Fruit fly (Drosophila melanogaster) whole organism, embryonic: ENCODE measurements around the gene CG43052.

Experiments used
- Abd-B ChIP-seq: fragments of 200-800 bp; sonication (Bioruptor generic); optimal IDR thresholded peaks from 2 replicates; lab custom pipeline; 2018; ENCODE audit warnings: missing biosample characterization, mild to moderate bottlenecking, missing genetic modification characterization, moderate library complexity
- Bgb ChIP-seq: fragments of 200-800 bp; sonication (Bioruptor generic); IDR thresholded peaks from 2 replicates; pipeline ENCODE4 v1.3.6; 2022; ENCODE audit warnings: missing biosample characterization, missing genetic modification characterization; ENCODE audit not compliant: partially characterized antibody
- Bteb2 ChIP-seq: fragments of 200-800 bp; sonication (Bioruptor generic); optimal IDR thresholded peaks from 2 replicates; lab custom pipeline; 2016; ENCODE audit warnings: missing biosample characterization, missing genetic modification characterization
- CG10147 ChIP-seq: fragments of 200-800 bp; sonication (Bioruptor generic); optimal IDR thresholded peaks from 2 replicates; lab custom pipeline; 2019; ENCODE audit warnings: missing biosample characterization, mild to moderate bottlenecking, missing genetic modification characterization, moderate library complexity
- CG10321 ChIP-seq: fragments of 200-800 bp; sonication (Bioruptor generic); IDR thresholded peaks from 2 replicates; pipeline ENCODE4 v1.3.6; 2022; ENCODE audit warnings: missing biosample characterization, missing genetic modification characterization
- CG10979 ChIP-seq: fragments of 200-800 bp; sonication (Bioruptor generic); optimal IDR thresholded peaks from 2 replicates; lab custom pipeline; 2018; ENCODE audit warnings: missing biosample characterization, mild to moderate bottlenecking, missing genetic modification characterization, moderate library complexity
- CG12104 ChIP-seq: fragments of 200-800 bp; sonication (Bioruptor generic); optimal IDR thresholded peaks from 3 replicates; lab custom pipeline; 2016; ENCODE audit warnings: missing biosample characterization, missing genetic modification characterization
- CG12155 ChIP-seq: fragments of 200-800 bp; sonication (Bioruptor generic); optimal IDR thresholded peaks from 3 replicates; lab custom pipeline; 2016; ENCODE audit warnings: missing biosample characterization, missing genetic modification characterization
- CG12219 ChIP-seq: fragments of 200-800 bp; sonication (Bioruptor generic); optimal IDR thresholded peaks from 3 replicates; lab custom pipeline; 2018; ENCODE audit warnings: missing biosample characterization, mild to moderate bottlenecking, missing genetic modification characterization
- CG12659 ChIP-seq: fragments of 200-800 bp; sonication (Bioruptor generic); optimal IDR thresholded peaks from 3 replicates; lab custom pipeline; 2017; ENCODE audit warnings: mild to moderate bottlenecking, missing biosample characterization, missing genetic modification reagents, missing genetic modification characterization
- CG13424 ChIP-seq: fragments of 200-800 bp; sonication (Bioruptor generic); optimal IDR thresholded peaks from 2 replicates; lab custom pipeline; 2019; ENCODE audit warnings: missing biosample characterization, mild to moderate bottlenecking, missing genetic modification characterization, moderate library complexity
- CG14710 ChIP-seq: fragments of 200-800 bp; sonication (Bioruptor generic); optimal IDR thresholded peaks from 3 replicates; lab custom pipeline; 2019; ENCODE audit warnings: missing biosample characterization, mild to moderate bottlenecking, missing genetic modification characterization, moderate library complexity
- CG16815 ChIP-seq: fragments of 200-800 bp; sonication (Bioruptor generic); optimal IDR thresholded peaks from 3 replicates; lab custom pipeline; 2017; ENCODE audit warnings: missing biosample characterization, mild to moderate bottlenecking, missing genetic modification characterization
- CG17829 ChIP-seq: fragments of 200-800 bp; optimal IDR thresholded peaks from 2 replicates; lab custom pipeline; 2019; ENCODE audit warnings: missing biosample characterization, mild to moderate bottlenecking, missing genetic modification characterization, moderate library complexity
- CG18619 ChIP-seq: fragments of 200-800 bp; sonication (Bioruptor generic); optimal IDR thresholded peaks from 3 replicates; lab custom pipeline; 2017; ENCODE audit warnings: missing biosample characterization, mild to moderate bottlenecking, missing genetic modification characterization
- CG2116 ChIP-seq: fragments of 200-800 bp; sonication (Bioruptor generic); optimal IDR thresholded peaks from 3 replicates; lab custom pipeline; 2018; ENCODE audit warnings: missing biosample characterization, mild to moderate bottlenecking, missing genetic modification characterization
- CG2199 ChIP-seq: fragments of 200-800 bp; sonication (Bioruptor generic); IDR thresholded peaks from 3 replicates; pipeline ENCODE4 v1.3.6; 2022; ENCODE audit warnings: missing biosample characterization, missing genetic modification characterization
- CG2875 ChIP-seq: fragments of 200-800 bp; sonication (Bioruptor generic); optimal IDR thresholded peaks from 2 replicates; lab custom pipeline; 2017; ENCODE audit warnings: missing biosample characterization, mild to moderate bottlenecking, missing genetic modification characterization, missing genetic modification reagents
- CG3726 ChIP-seq: fragments of 200-800 bp; sonication (Bioruptor generic); IDR thresholded peaks from 3 replicates; pipeline ENCODE4, ENCODE4 v1.3.6; 2022; ENCODE audit warnings: missing biosample characterization, missing genetic modification characterization
- CG3995 ChIP-seq: fragments of 200-800 bp; sonication (Bioruptor generic); optimal IDR thresholded peaks from 3 replicates; lab custom pipeline; 2016; ENCODE audit warnings: missing biosample characterization, missing genetic modification characterization
- CG4282 ChIP-seq: fragments of 200-800 bp; sonication (Bioruptor generic); optimal IDR thresholded peaks from 2 replicates; lab custom pipeline; 2016; ENCODE audit warnings: missing biosample characterization, missing genetic modification characterization
- CG4854 ChIP-seq: fragments of 200-800 bp; sonication (Bioruptor generic); optimal IDR thresholded peaks from 2 replicates; lab custom pipeline; 2016; ENCODE audit warnings: missing biosample characterization, missing genetic modification characterization, inconsistent platforms
- CG7963 ChIP-seq: fragments of 200-800 bp; sonication (Bioruptor generic); IDR thresholded peaks from 3 replicates; pipeline ENCODE4 v1.3.6; 2022; ENCODE audit warnings: missing biosample characterization, missing genetic modification characterization; ENCODE audit not compliant: partially characterized antibody
- CTCF ChIP-seq: fragments of 200-800 bp; sonication (Bioruptor generic); optimal IDR thresholded peaks from 2 replicates; lab custom pipeline; 2017; ENCODE audit warnings: missing biosample characterization, mild to moderate bottlenecking, missing genetic modification characterization, moderate library complexity
- Dfd ChIP-seq, 2 experiments: fragments of >200 bp; optimal IDR thresholded peaks; 2 replicates each; lab custom pipeline; 2017; ENCODE audit warnings: missing biosample characterization in 2 of 2, missing genetic modification characterization in 2 of 2
- E2f2 ChIP-seq: fragments of 200-800 bp; sonication (Bioruptor generic); IDR thresholded peaks from 2 replicates; pipeline ENCODE4 v1.3.6; 2022; ENCODE audit warnings: missing biosample characterization, missing genetic modification characterization
- Ets97D ChIP-seq: fragments of 200-800 bp; sonication (Bioruptor generic); optimal IDR thresholded peaks from 3 replicates; lab custom pipeline; 2016; ENCODE audit warnings: missing biosample characterization, missing genetic modification characterization
- Fer2 ChIP-seq: fragments of 200-800 bp; sonication (Bioruptor generic); optimal IDR thresholded peaks from 2 replicates; lab custom pipeline; 2018; ENCODE audit warnings: missing biosample characterization, mild to moderate bottlenecking, missing genetic modification characterization, moderate library complexity
- HmgZ ChIP-seq: fragments of 200-800 bp; sonication (Bioruptor generic); optimal IDR thresholded peaks from 2 replicates; lab custom pipeline; 2018; ENCODE audit warnings: missing biosample characterization, mild to moderate bottlenecking, missing genetic modification characterization
- Hr78 ChIP-seq, 2 experiments: fragments of 200-800 bp in 1 of 2; fragments of >200 bp in 1 of 2; sonication (Bioruptor generic) in 1 of 2; optimal IDR thresholded peaks; 2 replicates each; lab custom pipeline; 2017 to 2019; ENCODE audit warnings: missing biosample characterization in 2 of 2, missing genetic modification characterization in 2 of 2, mild to moderate bottlenecking in 1 of 2, moderate library complexity in 1 of 2
- NFAT ChIP-seq: fragments of 200-800 bp; sonication (Bioruptor generic); IDR thresholded peaks from 2 replicates; pipeline ENCODE4 v1.3.6; 2022; ENCODE audit warnings: missing biosample characterization, missing genetic modification characterization
- Poxn ChIP-seq: fragments of 200-800 bp; sonication (Bioruptor generic); IDR thresholded peaks from 2 replicates; pipeline ENCODE4 v1.3.6; 2022; ENCODE audit warnings: missing biosample characterization, missing genetic modification characterization
- Scr ChIP-seq: fragments of 200-800 bp; sonication (Bioruptor generic); IDR thresholded peaks from 2 replicates; pipeline ENCODE4 v1.3.6; 2022; ENCODE audit warnings: missing biosample characterization, missing genetic modification characterization; ENCODE audit not compliant: partially characterized antibody
- Sry-β ChIP-seq: fragments of 200-800 bp; sonication (Bioruptor generic); optimal IDR thresholded peaks from 2 replicates; lab custom pipeline; 2018; ENCODE audit warnings: missing biosample characterization, mild to moderate bottlenecking, missing genetic modification characterization, moderate library complexity
- Tbp ChIP-seq: fragments of >200 bp; optimal IDR thresholded peaks from 2 replicates; lab custom pipeline; 2018; ENCODE audit warnings: missing biosample characterization, missing genetic modification characterization
- Trl ChIP-seq, 3 experiments: fragments of >200 bp in 2 of 3; fragments of 200-800 bp in 1 of 3; sonication (Bioruptor generic) in 1 of 3; optimal IDR thresholded peaks; 2 replicates in 1 of 3; 3 replicates in 2 of 3; lab custom pipeline; 2016 to 2017; ENCODE audit warnings: missing biosample characterization in 1 of 3, missing genetic modification characterization in 1 of 3
- YL-1 ChIP-seq: fragments of 200-800 bp; sonication (Bioruptor generic); optimal IDR thresholded peaks from 3 replicates; lab custom pipeline; 2017; ENCODE audit warnings: missing biosample characterization, mild to moderate bottlenecking, missing genetic modification characterization
- crc ChIP-seq: fragments of 200-800 bp; sonication (Bioruptor generic); optimal IDR thresholded peaks from 2 replicates; lab custom pipeline; 2016; ENCODE audit warnings: missing biosample characterization, missing genetic modification characterization
- crp ChIP-seq, 2 experiments: fragments of 200-800 bp; sonication (Bioruptor generic); optimal IDR thresholded peaks; 2 replicates in 1 of 2; 3 replicates in 1 of 2; lab custom pipeline; 2017; ENCODE audit warnings: missing biosample characterization in 2 of 2, missing genetic modification characterization in 2 of 2, mild to moderate bottlenecking in 1 of 2, moderate library complexity in 1 of 2
- dan ChIP-seq: fragments of 200-800 bp; sonication (Bioruptor generic); IDR thresholded peaks from 2 replicates; pipeline ENCODE4 v1.3.6; 2022; ENCODE audit warnings: missing biosample characterization, missing genetic modification characterization
- dati ChIP-seq: fragments of 200-800 bp; sonication (Bioruptor generic); IDR thresholded peaks from 2 replicates; pipeline ENCODE4 v1.3.6; 2022; ENCODE audit warnings: missing biosample characterization, missing genetic modification characterization
- exex ChIP-seq: fragments of 200-800 bp; sonication (Bioruptor generic); optimal IDR thresholded peaks from 4 replicates; lab custom pipeline; 2018; ENCODE audit warnings: missing biosample characterization, mild to moderate bottlenecking, missing genetic modification characterization, moderate library complexity
- ftz-f1 ChIP-seq: fragments of 200-800 bp; sonication (Bioruptor generic); optimal IDR thresholded peaks from 2 replicates; lab custom pipeline; 2016; ENCODE audit warnings: missing biosample characterization, missing genetic modification characterization
- hbn ChIP-seq: fragments of 200-800 bp; sonication (Bioruptor generic); IDR thresholded peaks from 2 replicates; pipeline ENCODE4 v1.3.6; 2022; ENCODE audit warnings: missing biosample characterization, missing genetic modification characterization; ENCODE audit not compliant: partially characterized antibody
- kah ChIP-seq: fragments of 200-800 bp; sonication (Bioruptor generic); optimal IDR thresholded peaks from 2 replicates; lab custom pipeline; 2018; ENCODE audit warnings: missing biosample characterization, mild to moderate bottlenecking, missing genetic modification characterization
- lmd ChIP-seq: fragments of 200-800 bp; sonication (Bioruptor generic); IDR thresholded peaks from 2 replicates; pipeline ENCODE4 v1.3.6; 2022; ENCODE audit warnings: missing biosample characterization, missing genetic modification characterization
- nau ChIP-seq: fragments of 200-800 bp; sonication (Bioruptor generic); optimal IDR thresholded peaks from 3 replicates; lab custom pipeline; 2017; ENCODE audit warnings: missing biosample characterization, mild to moderate bottlenecking, missing genetic modification characterization, missing genetic modification reagents
- pan ChIP-seq, 4 experiments: fragments of >200 bp in 3 of 4; fragments of 200-800 bp in 1 of 4; sonication (Bioruptor generic) in 1 of 4; optimal IDR thresholded peaks in 3 of 4; IDR thresholded peaks in 1 of 4; 2 replicates each; pipeline versions ENCODE4 v1.3.6 to Lab custom; 2017 to 2022; ENCODE audit warnings: missing biosample characterization in 2 of 4, missing genetic modification characterization in 2 of 4, mixed read lengths in 1 of 4
- sna ChIP-seq: fragments of 200-800 bp; sonication (Bioruptor generic); IDR thresholded peaks from 2 replicates; pipeline ENCODE4 v1.3.6; 2022; ENCODE audit warnings: missing biosample characterization, missing genetic modification characterization; ENCODE audit not compliant: partially characterized antibody
- tgo ChIP-seq: fragments of 200-800 bp; sonication (Bioruptor generic); IDR thresholded peaks from 3 replicates; pipeline ENCODE4 v1.3.6; 2022; ENCODE audit warnings: missing biosample characterization, missing genetic modification characterization

CG43052 gene

DNA sequence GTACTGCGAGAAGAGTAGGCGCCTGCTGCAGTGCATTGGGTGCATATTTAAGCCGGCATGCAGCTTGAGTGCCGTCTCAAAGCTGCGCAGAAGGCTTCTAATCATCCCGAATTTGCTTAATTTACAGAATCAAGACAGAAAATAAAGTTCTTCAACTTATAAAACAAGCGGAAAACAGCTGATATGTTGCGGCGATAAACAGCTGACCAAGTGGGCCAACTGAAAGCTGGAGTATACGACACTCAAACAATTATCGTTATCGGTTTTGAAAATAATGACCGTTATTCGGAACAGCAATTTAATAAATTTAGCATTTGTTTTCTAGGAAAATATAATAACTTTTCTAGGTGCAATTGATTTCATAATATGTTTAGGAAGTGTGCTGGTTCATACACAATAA lies 3.3 kb upstream of the CG43052 start, which contains the start of gene mTTF (continued):
- TF ChIP-seq CG2875 (no peak), CG12104 (GFP tag; lab: Kevin White, UChicago) (no peak), Dfd (GFP tag; optimal IDR thresholded peaks at IDR 0.05; lab: Kevin White, UChicago) (no peak), CG14710 (tag; lab: Kevin White, UChicago) (peak; percentile 40), HmgZ (peak; percentile 59), CG10979 (tag; lab: Kevin White, UChicago) (no peak), YL-1 (GFP tag; lab: Kevin White, UChicago) (peak; percentile 28), CG7963 (peak; percentile 37; the same call in 1 of the 3 replicates), Fer2 (tag; lab: Kevin White, UChicago) (no peak), exex (tag; lab: Kevin White, UChicago) (no peak), CG16815 (GFP tag; lab: Kevin White, UChicago) (no peak), Sry-β (GFP tag; lab: Kevin White, UChicago) (no peak), Bgb (GFP tag; lab: Robert Waterston, UW) (0 out of 2 replicates have a peak, but pooled peaks have one; percentile 26), dan (GFP tag; lab: Robert Waterston, UW) (no peak), tgo (GFP tag; lab: Robert Waterston, UW) (no peak), CG10147 (GFP tag; lab: Kevin White, UChicago) (no peak), crc (GFP tag; lab: Kevin White, UChicago) (no peak), CG4854 (GFP tag; lab: Kevin White, UChicago) (no peak), kah (GFP tag; lab: Kevin White, UChicago) (no peak), CG4282 (GFP tag; lab: Kevin White, UChicago) (no peak), Tbp (GFP tag; lab: Kevin White, UChicago) (no peak), Hr78 (GFP tag; optimal IDR thresholded peaks at IDR 0.05; lab: Kevin White, UChicago) (no peak), sna (GFP tag; lab: Robert Waterston, UW) (peak; percentile 73), Bteb2 (no peak), nau (no peak), CG3995 (GFP tag; lab: Kevin White, UChicago) (no peak), Abd-B (no peak), CG12155 (no peak), CG12219 (no peak), CG2116 (GFP tag; lab: Kevin White, UChicago) (peak; percentile 52), CTCF (peak; percentile 37), CG13424 (tag; lab: Kevin White, UChicago) (peak; percentile 10), pan (optimal IDR thresholded peaks at IDR 0.05; lab: Kevin White, UChicago) (no peak), pan (GFP tag; optimal IDR thresholded peaks at IDR 0.05 in 1 of 2, IDR thresholded peaks at IDR 0.05 in 1 of 2) (no peak), CG12659 (GFP tag; lab: Kevin White, UChicago) (peak; percentile 1), lmd (GFP tag; lab: Robert Waterston, UW) (no peak), dati (GFP tag; lab: Robert Waterston, UW) (no peak), Trl (optimal IDR thresholded peaks at IDR 0.05; lab: Kevin White, UChicago) (no peak), Trl (GFP tag; optimal IDR thresholded peaks at IDR 0.05; lab: Kevin White, UChicago) (no peak), CG18619 (GFP tag; lab: Kevin White, UChicago) (no peak), CG10321 (GFP tag; lab: Robert Waterston, UW) (no peak), CG17829 (tag; lab: Kevin White, UChicago) (peak; percentile 16), CG3726 (GFP tag; lab: Robert Waterston, UW) (no peak), Scr (peak; percentile 49), CG2199 (GFP tag; lab: Robert Waterston, UW) (peak; percentile 49; the same call in 1 of the 3 replicates), Ets97D (GFP tag; lab: Kevin White, UChicago) (peak; percentile 59), hbn (GFP tag; lab: Robert Waterston, UW) (peak; percentile 56; the same call in 1 of the 2 replicates), crp (GFP tag; optimal IDR thresholded peaks at IDR 0.05; lab: Kevin White, UChicago) (peak; percentile 100), ftz-f1 (GFP tag; lab: Kevin White, UChicago) (no peak), NFAT (GFP tag; lab: Robert Waterston, UW) (peak; percentile 4; the same call in 1 of the 2 replicates), E2f2 (GFP tag; lab: Robert Waterston, UW) (peak; percentile 78), Poxn (no peak)
